Worm (Caenorhabditis elegans) whole organism, midembryonic: ENCODE results near the gene F28H6.4.

Experiments used
- cog-1 ChIP-seq: sonication (generic microtip); optimal IDR thresholded peaks from 2 replicates; lab custom pipeline; 2016; ENCODE audit warnings: missing genetic modification characterization, missing compliant biosample characterization
- ztf-29 ChIP-seq: fragments of 200-800 bp; sonication (Bioruptor generic); IDR thresholded peaks from 2 replicates; pipeline ENCODE4 v1.3.6; 2022; ENCODE audit warnings: missing genetic modification reagents, missing genetic modification characterization, missing compliant biosample characterization

DNA sequence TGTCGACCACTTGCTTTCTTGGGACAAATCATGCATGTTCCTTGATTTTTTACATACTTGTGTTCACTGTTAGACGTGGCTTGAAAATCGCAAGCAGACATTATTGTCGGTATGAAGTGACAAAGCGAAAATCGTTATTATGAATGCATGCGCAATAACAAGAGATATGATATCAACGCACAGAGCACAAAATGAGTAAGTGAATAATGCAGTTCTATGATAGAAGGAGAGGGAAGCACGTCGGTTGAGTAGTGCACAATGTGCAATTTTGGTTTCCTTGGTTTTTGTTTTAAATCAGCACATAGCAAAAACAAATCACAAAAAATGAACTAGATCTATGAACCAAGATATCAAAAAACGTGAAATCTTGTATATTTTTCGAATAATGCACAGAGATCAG, 14.3 kb upstream of the F28H6.4 start, which contains the start of gene nhr-281:
- TF ChIP-seq cog-1 (no peak), ztf-29 (GFP tag; lab: Robert Waterston, UW) (no peak)
